Worm (Caenorhabditis elegans) whole organism, midembryonic: Measurements from ENCODE around the gene T22G5.3.

Experiments used
- cog-1 ChIP-seq: sonication (generic microtip); optimal IDR thresholded peaks from 2 replicates; lab custom pipeline; 2016; ENCODE audit warnings: missing genetic modification characterization, missing compliant biosample characterization
- flt-1 ChIP-seq: fragments of 200-800 bp; sonication (Bioruptor generic); IDR thresholded peaks from 2 replicates; pipeline ENCODE4 v1.3.6; 2022; ENCODE audit warnings: missing genetic modification characterization, missing compliant biosample characterization

- no peak for TF ChIP-seq cog-1 (tag; lab: Kevin White, UChicago)
- TF ChIP-seq flt-1 (GFP tag; lab: Robert Waterston, UW), result no peak
Measured at ce11 chrV:13929503-13929902, 48.8 kb downstream of the T22G5.3 start, which contains the start of gene srxa-13.
